Fruit fly (Drosophila melanogaster) whole organism, embryonic: ENCODE data around the gene gcm.
A peak's percentile ranks its signal among the peaks of the same experiment; 100 is the strongest.

Experiments
- Ada2b ChIP-seq: fragments of 200-800 bp; sonication (Bioruptor generic); IDR thresholded peaks from 2 replicates; pipeline ENCODE4 v1.3.6; 2022; ENCODE audit warnings: missing biosample characterization, missing genetic modification characterization
- Aef1 ChIP-seq: fragments of 200-800 bp; sonication (Bioruptor generic); IDR thresholded peaks from 3 replicates; pipeline ENCODE4 v1.3.6; 2022; ENCODE audit warnings: missing biosample characterization, missing genetic modification characterization
- Bdp1 ChIP-seq: fragments of 200-800 bp; sonication (Bioruptor generic); optimal IDR thresholded peaks from 3 replicates; lab custom pipeline; 2016; ENCODE audit warnings: missing biosample characterization, missing genetic modification characterization
- CG10267 ChIP-seq: fragments of 200-800 bp; sonication (Bioruptor generic); optimal IDR thresholded peaks from 2 replicates; lab custom pipeline; 2018; ENCODE audit warnings: missing biosample characterization, mild to moderate bottlenecking, missing genetic modification characterization, moderate library complexity
- CG10321 ChIP-seq: fragments of 200-800 bp; sonication (Bioruptor generic); IDR thresholded peaks from 2 replicates; pipeline ENCODE4 v1.3.6; 2022; ENCODE audit warnings: missing biosample characterization, missing genetic modification characterization
- CG10654 ChIP-seq: fragments of 200-800 bp; sonication (Bioruptor generic); optimal IDR thresholded peaks from 2 replicates; lab custom pipeline; 2016; ENCODE audit warnings: missing biosample characterization, missing genetic modification characterization
- CG12391 ChIP-seq: fragments of 200-800 bp; sonication (Bioruptor generic); optimal IDR thresholded peaks from 3 replicates; lab custom pipeline; 2018; ENCODE audit warnings: missing biosample characterization, mild to moderate bottlenecking, missing genetic modification characterization, moderate library complexity
- CG13123 ChIP-seq: fragments of 200-800 bp; sonication (Bioruptor generic); optimal IDR thresholded peaks from 2 replicates; lab custom pipeline; 2016; ENCODE audit warnings: missing biosample characterization, missing genetic modification characterization
- CG13424 ChIP-seq: fragments of 200-800 bp; sonication (Bioruptor generic); optimal IDR thresholded peaks from 2 replicates; lab custom pipeline; 2019; ENCODE audit warnings: missing biosample characterization, mild to moderate bottlenecking, missing genetic modification characterization, moderate library complexity
- CG13775 ChIP-seq: fragments of 200-800 bp; sonication (Bioruptor generic); optimal IDR thresholded peaks from 3 replicates; lab custom pipeline; 2017; ENCODE audit warnings: missing biosample characterization, mild to moderate bottlenecking, missing genetic modification characterization
- CG14441 ChIP-seq: fragments of 200-800 bp; sonication (Bioruptor generic); IDR thresholded peaks from 2 replicates; pipeline ENCODE4 v1.3.6; 2022; ENCODE audit warnings: missing biosample characterization, missing genetic modification characterization
- CG1529 ChIP-seq: fragments of 200-800 bp; sonication (Bioruptor generic); optimal IDR thresholded peaks from 3 replicates; lab custom pipeline; 2018; ENCODE audit warnings: missing biosample characterization, missing genetic modification characterization
- CG15514 ChIP-seq: fragments of 200-800 bp; sonication (Bioruptor generic); optimal IDR thresholded peaks from 3 replicates; lab custom pipeline; 2017; ENCODE audit warnings: missing biosample characterization, missing genetic modification characterization, mild to moderate bottlenecking, moderate library complexity, missing genetic modification reagents
- CG17359 ChIP-seq: fragments of 200-800 bp; sonication (Bioruptor generic); optimal IDR thresholded peaks from 3 replicates; lab custom pipeline; 2018; ENCODE audit warnings: missing biosample characterization, mild to moderate bottlenecking, missing genetic modification characterization, moderate library complexity
- CG18262 ChIP-seq: fragments of 200-800 bp; optimal IDR thresholded peaks from 3 replicates; lab custom pipeline; 2019; ENCODE audit warnings: missing biosample characterization, mild to moderate bottlenecking, missing genetic modification characterization, moderate library complexity
- CG18599 ChIP-seq: fragments of 200-800 bp; sonication (Bioruptor generic); optimal IDR thresholded peaks from 3 replicates; lab custom pipeline; 2017; ENCODE audit warnings: missing biosample characterization, missing genetic modification characterization, mild to moderate bottlenecking, moderate library complexity, missing genetic modification reagents
- CG2199 ChIP-seq: fragments of 200-800 bp; sonication (Bioruptor generic); IDR thresholded peaks from 3 replicates; pipeline ENCODE4 v1.3.6; 2022; ENCODE audit warnings: missing biosample characterization, missing genetic modification characterization
- CG3065 ChIP-seq: fragments of 200-800 bp; sonication (Bioruptor generic); optimal IDR thresholded peaks from 2 replicates; lab custom pipeline; 2016; ENCODE audit warnings: missing biosample characterization, missing genetic modification characterization
- CG31441 ChIP-seq: fragments of 200-800 bp; sonication (Bioruptor generic); IDR thresholded peaks from 2 replicates; pipeline ENCODE4 v1.3.6; 2022; ENCODE audit warnings: missing biosample characterization, missing genetic modification characterization
- CG33213 ChIP-seq: fragments of 200-800 bp; sonication (Bioruptor generic); optimal IDR thresholded peaks from 3 replicates; lab custom pipeline; 2016; ENCODE audit warnings: missing biosample characterization, missing genetic modification characterization
- CG9437 ChIP-seq: fragments of 200-800 bp; sonication (Bioruptor generic); optimal IDR thresholded peaks from 2 replicates; lab custom pipeline; 2018; ENCODE audit warnings: missing biosample characterization, mild to moderate bottlenecking, missing genetic modification characterization
- CG9932 ChIP-seq: fragments of 200-800 bp; sonication (Bioruptor generic); IDR thresholded peaks from 2 replicates; pipeline ENCODE4 v1.3.6; 2022; ENCODE audit warnings: missing biosample characterization, missing genetic modification characterization
- Fer1 ChIP-seq: fragments of 200-800 bp; sonication (Bioruptor generic); optimal IDR thresholded peaks from 2 replicates; lab custom pipeline; 2017; ENCODE audit warnings: missing biosample characterization, mild to moderate bottlenecking, missing genetic modification characterization
- H15 ChIP-seq: fragments of 200-800 bp; sonication (Bioruptor generic); IDR thresholded peaks from 3 replicates; pipeline ENCODE4 v1.3.6; 2022; ENCODE audit warnings: missing biosample characterization, missing genetic modification characterization
- HLH3B ChIP-seq: fragments of 200-800 bp; sonication (Bioruptor generic); IDR thresholded peaks from 2 replicates; pipeline ENCODE4 v1.3.6; 2022; ENCODE audit warnings: missing biosample characterization, missing genetic modification characterization
- Hmr ChIP-seq: fragments of 200-800 bp; sonication (Bioruptor generic); optimal IDR thresholded peaks from 3 replicates; lab custom pipeline; 2017; ENCODE audit warnings: mild to moderate bottlenecking, missing biosample characterization, missing genetic modification reagents, missing genetic modification characterization
- MBD-R2 ChIP-seq: fragments of 200-800 bp; sonication (Bioruptor generic); IDR thresholded peaks from 2 replicates; pipeline ENCODE4 v1.3.6; 2022; ENCODE audit warnings: missing biosample characterization, missing genetic modification characterization
- Med ChIP-seq: fragments of 200-800 bp; sonication (Bioruptor generic); peaks from one replicate; lab custom pipeline; 2016; ENCODE audit warnings: missing biosample characterization, missing genetic modification characterization, mild to moderate bottlenecking, inconsistent platforms, moderate library complexity
- Ssrp ChIP-seq: fragments of 200-800 bp; sonication (Bioruptor generic); optimal IDR thresholded peaks from 2 replicates; lab custom pipeline; 2018; ENCODE audit warnings: missing biosample characterization, mild to moderate bottlenecking, missing genetic modification characterization, moderate library complexity
- Vsx1 ChIP-seq: fragments of 200-800 bp; sonication (Bioruptor generic); optimal IDR thresholded peaks from 2 replicates; lab custom pipeline; 2017; ENCODE audit warnings: missing biosample characterization, mild to moderate bottlenecking, missing genetic modification characterization, missing genetic modification reagents
- aop ChIP-seq: fragments of 200-800 bp; sonication (Bioruptor generic); IDR thresholded peaks from 2 replicates; pipeline ENCODE4 v1.3.6; 2022; ENCODE audit warnings: missing biosample characterization, missing genetic modification characterization
- ase ChIP-seq: fragments of 200-800 bp; sonication (Bioruptor generic); IDR thresholded peaks from 3 replicates; pipeline ENCODE4 v1.3.6; 2022; ENCODE audit warnings: missing biosample characterization, missing genetic modification characterization
- az2 ChIP-seq: fragments of 200-800 bp; sonication (Bioruptor generic); optimal IDR thresholded peaks from 3 replicates; lab custom pipeline; 2016; ENCODE audit warnings: missing biosample characterization, missing genetic modification characterization
- bcd ChIP-seq: fragments of 200-800 bp; sonication (Bioruptor generic); optimal IDR thresholded peaks from 2 replicates; lab custom pipeline; 2017; ENCODE audit warnings: missing biosample characterization, mild to moderate bottlenecking, missing genetic modification characterization
- bowl ChIP-seq: fragments of 200-800 bp; sonication (Bioruptor generic); IDR thresholded peaks from 2 replicates; pipeline ENCODE4 v1.3.6; 2022; ENCODE audit warnings: missing biosample characterization, missing genetic modification characterization
- bsh ChIP-seq, 2 experiments: fragments of 200-800 bp; sonication (Bioruptor generic); optimal IDR thresholded peaks; 2 replicates each; lab custom pipeline; 2017 to 2018; ENCODE audit warnings: mild to moderate bottlenecking in 2 of 2, missing biosample characterization in 2 of 2, missing genetic modification characterization in 2 of 2, moderate library complexity in 1 of 2
- crp ChIP-seq, 2 experiments: fragments of 200-800 bp; sonication (Bioruptor generic); optimal IDR thresholded peaks; 2 replicates in 1 of 2; 3 replicates in 1 of 2; lab custom pipeline; 2017; ENCODE audit warnings: missing biosample characterization in 2 of 2, missing genetic modification characterization in 2 of 2, mild to moderate bottlenecking in 1 of 2, moderate library complexity in 1 of 2
- cwo ChIP-seq: fragments of 200-800 bp; sonication (Bioruptor generic); optimal IDR thresholded peaks from 3 replicates; lab custom pipeline; 2017; ENCODE audit warnings: missing biosample characterization, missing genetic modification characterization, mild to moderate bottlenecking, moderate library complexity, missing genetic modification reagents
- dpn ChIP-seq, 2 experiments: fragments of 200-800 bp; sonication (Bioruptor generic); optimal IDR thresholded peaks; 3 replicates each; lab custom pipeline; 2016; ENCODE audit warnings: missing biosample characterization in 2 of 2, missing genetic modification characterization in 2 of 2
- dysf ChIP-seq: fragments of 200-800 bp; sonication (Bioruptor generic); IDR thresholded peaks from 3 replicates; pipeline ENCODE4 v1.3.6; 2022; ENCODE audit warnings: missing biosample characterization, missing genetic modification characterization
- fd3F ChIP-seq: fragments of 200-800 bp; sonication (Bioruptor generic); optimal IDR thresholded peaks from 2 replicates; lab custom pipeline; 2018; ENCODE audit warnings: missing biosample characterization, mild to moderate bottlenecking, missing genetic modification characterization, moderate library complexity
- grau ChIP-seq: fragments of 200-800 bp; optimal IDR thresholded peaks from 3 replicates; lab custom pipeline; 2019; ENCODE audit warnings: missing biosample characterization, mild to moderate bottlenecking, missing genetic modification characterization, moderate library complexity
- ind ChIP-seq: fragments of 200-800 bp; sonication (Bioruptor generic); optimal IDR thresholded peaks from 3 replicates; lab custom pipeline; 2016; ENCODE audit warnings: missing biosample characterization, missing genetic modification characterization
- klu ChIP-seq: fragments of 200-800 bp; sonication (Bioruptor generic); IDR thresholded peaks from 2 replicates; pipeline ENCODE4 v1.3.6; 2022; ENCODE audit warnings: missing biosample characterization, missing genetic modification characterization
- nmo ChIP-seq: fragments of 200-800 bp; sonication (Bioruptor generic); optimal IDR thresholded peaks from 2 replicates; lab custom pipeline; 2018; ENCODE audit warnings: missing biosample characterization, mild to moderate bottlenecking, missing genetic modification characterization, moderate library complexity
- org-1 ChIP-seq: fragments of 200-800 bp; sonication (Bioruptor generic); optimal IDR thresholded peaks from 2 replicates; lab custom pipeline; 2017; ENCODE audit warnings: missing biosample characterization, missing genetic modification characterization
- pan ChIP-seq, 4 experiments: fragments of >200 bp in 3 of 4; fragments of 200-800 bp in 1 of 4; sonication (Bioruptor generic) in 1 of 4; optimal IDR thresholded peaks in 3 of 4; IDR thresholded peaks in 1 of 4; 2 replicates each; pipeline versions ENCODE4 v1.3.6 to Lab custom; 2017 to 2022; ENCODE audit warnings: missing biosample characterization in 2 of 4, missing genetic modification characterization in 2 of 4, mixed read lengths in 1 of 4
- stc ChIP-seq: fragments of 200-800 bp; sonication (Bioruptor generic); IDR thresholded peaks from 2 replicates; pipeline ENCODE4 v1.3.6; 2022; ENCODE audit warnings: missing biosample characterization, missing genetic modification characterization
- tgo ChIP-seq: fragments of 200-800 bp; sonication (Bioruptor generic); IDR thresholded peaks from 3 replicates; pipeline ENCODE4 v1.3.6; 2022; ENCODE audit warnings: missing biosample characterization, missing genetic modification characterization
- unpg ChIP-seq: fragments of 200-800 bp; sonication (Bioruptor generic); optimal IDR thresholded peaks from 3 replicates; lab custom pipeline; 2018; ENCODE audit warnings: missing biosample characterization, mild to moderate bottlenecking, missing genetic modification characterization, moderate library complexity

Gene gcm

DNA sequence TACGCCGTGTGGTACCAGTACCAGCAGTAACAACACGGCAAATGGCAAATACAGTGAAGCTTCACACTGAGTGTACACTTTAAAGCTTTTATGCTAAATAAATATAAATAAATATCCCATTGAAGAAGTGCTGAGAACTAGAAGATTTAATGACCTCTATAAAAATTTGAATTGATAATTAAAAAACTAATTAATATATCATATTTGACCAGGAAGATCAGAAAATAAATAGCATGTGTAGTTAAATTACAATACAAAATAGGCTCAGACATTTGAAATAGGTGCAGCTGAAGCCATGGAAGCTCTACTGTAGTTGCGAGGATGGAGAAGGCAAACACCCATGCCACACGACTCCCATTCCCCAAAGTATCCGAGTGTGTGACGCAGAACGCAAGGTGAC lies 17.0 kb downstream of the gcm start (continued):
- TF ChIP-seq CG13123 (no peak), dysf (peak; percentile 64; the same call in 2 of the 3 replicates), dpn (GFP tag; optimal IDR thresholded peaks at IDR 0.05; lab: Kevin White, UChicago) (peak in 1 of 2 experiments; percentile 32), HLH3B (peak; percentile 44; the same call in 1 of the 2 replicates), nmo (GFP tag; lab: Kevin White, UChicago) (peak; percentile 54), CG18262 (tag; lab: Kevin White, UChicago) (peak; percentile 42), fd3F (peak; percentile 41), org-1 (GFP tag; lab: Kevin White, UChicago) (no peak), ind (GFP tag; lab: Kevin White, UChicago) (peak; percentile 36), tgo (GFP tag; lab: Robert Waterston, UW) (peak; percentile 48; the same call in 2 of the 3 replicates), MBD-R2 (GFP tag; lab: Robert Waterston, UW) (no peak), bcd (GFP tag; lab: Kevin White, UChicago) (peak; percentile 50), Hmr (peak; percentile 63), CG13424 (tag; lab: Kevin White, UChicago) (peak; percentile 60), Med (GFP tag; lab: Kevin White, UChicago) (no peak), CG18599 (GFP tag; lab: Kevin White, UChicago) (peak; percentile 68), unpg (GFP tag; lab: Kevin White, UChicago) (peak; percentile 42), Fer1 (GFP tag; lab: Kevin White, UChicago) (peak; percentile 54), crp (GFP tag; optimal IDR thresholded peaks at IDR 0.05; lab: Kevin White, UChicago) (no peak), aop (GFP tag; lab: Robert Waterston, UW) (no peak), H15 (GFP tag; lab: Robert Waterston, UW) (no peak), CG10321 (GFP tag; lab: Robert Waterston, UW) (no peak), Vsx1 (GFP tag; lab: Kevin White, UChicago) (peak; percentile 21), CG17359 (tag; lab: Kevin White, UChicago) (peak; percentile 53), Ada2b (GFP tag; lab: Robert Waterston, UW) (peak; percentile 35; the same call in 1 of the 2 replicates), CG9437 (peak; percentile 16), CG15514 (GFP tag; lab: Kevin White, UChicago) (peak; percentile 16), CG10267 (peak; percentile 12), Bdp1 (no peak), Aef1 (GFP tag; lab: Robert Waterston, UW) (peak; percentile 57; the same call in 2 of the 3 replicates), CG33213 (GFP tag; lab: Kevin White, UChicago) (no peak), pan (optimal IDR thresholded peaks at IDR 0.05; lab: Kevin White, UChicago) (no peak), pan (GFP tag; optimal IDR thresholded peaks at IDR 0.05 in 1 of 2, IDR thresholded peaks at IDR 0.05 in 1 of 2) (peak in 1 of 2 experiments; percentile 63), grau (tag; lab: Kevin White, UChicago) (peak; percentile 85), CG2199 (GFP tag; lab: Robert Waterston, UW) (no peak), CG1529 (GFP tag; lab: Kevin White, UChicago) (no peak), CG14441 (GFP tag; lab: Robert Waterston, UW) (peak; percentile 51), CG9932 (GFP tag; lab: Robert Waterston, UW) (peak; percentile 52), CG10654 (GFP tag; lab: Kevin White, UChicago) (peak; percentile 31), az2 (GFP tag; lab: Kevin White, UChicago) (peak; percentile 8), bowl (GFP tag; lab: Robert Waterston, UW) (no peak), klu (peak; percentile 10; the same call in 1 of the 2 replicates), ase (no peak), CG12391 (tag; lab: Kevin White, UChicago) (peak; percentile 49), bsh (GFP tag; optimal IDR thresholded peaks at IDR 0.05; lab: Kevin White, UChicago) (peak; percentile 16 to 21), CG3065 (GFP tag; lab: Kevin White, UChicago) (no peak), cwo (GFP tag; lab: Kevin White, UChicago) (peak; percentile 34), Ssrp (tag; lab: Kevin White, UChicago) (peak; percentile 51), stc (no peak), CG31441 (GFP tag; lab: Robert Waterston, UW) (peak; percentile 60), CG13775 (GFP tag; lab: Kevin White, UChicago) (peak; percentile 13)
